Worm (Caenorhabditis elegans): Measurements from ENCODE around the gene hsp-17.
A peak's percentile ranks its signal among the peaks of the same experiment; 100 is the strongest.

The hsp-17 gene

ce11 chrV:8385879-8386530 lies at the start of gene hsp-17:
Gene hsp-17, minus strand, starts transcription at chrV:8385929.
- TF ChIP-seq R02D3.7 (tag; optimal IDR thresholded peaks at IDR 0.05) = no peak
- peak; percentile 75 for TF ChIP-seq elt-2 (tag; optimal IDR thresholded peaks at IDR 0.05)
- TF ChIP-seq pqm-1 (tag; optimal IDR thresholded peaks at IDR 0.05) = peak; percentile 55

DNA sequence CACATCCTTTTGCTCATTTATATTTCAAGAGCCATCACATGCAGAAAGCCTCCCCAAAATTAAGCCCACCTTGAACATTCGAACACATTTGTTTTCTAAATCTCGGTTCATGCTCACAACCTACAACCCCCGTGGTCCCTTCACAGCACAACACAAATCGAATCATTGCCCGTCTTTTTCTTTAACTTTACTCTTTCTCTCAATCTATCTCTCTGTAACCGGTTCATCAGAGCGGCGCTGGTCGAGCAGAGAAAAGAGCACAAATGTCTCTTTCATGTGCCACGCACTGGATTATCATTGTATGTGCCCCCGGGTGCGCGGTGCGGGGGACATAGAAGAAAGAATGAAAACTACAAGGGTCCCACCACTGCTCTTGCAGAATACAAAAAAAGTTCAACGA lies 49.6 kb upstream of the hsp-17 start:
- TF ChIP-seq fkh-10 (GFP tag; optimal IDR thresholded peaks at IDR 0.05) (peak; percentile 25), tbx-2 (tag; optimal IDR thresholded peaks at IDR 0.05) (no peak)

- no peak for TF ChIP-seq ZK546.5 (tag; optimal IDR thresholded peaks at IDR 0.05)
- TF ChIP-seq nhr-28 (tag; optimal IDR thresholded peaks at IDR 0.05) = no peak
- no peak for TF ChIP-seq fkh-10 (GFP tag; optimal IDR thresholded peaks at IDR 0.05)
- TF ChIP-seq fkh-2 (tag; optimal IDR thresholded peaks at IDR 0.05) = no peak
- TF ChIP-seq lsy-12 (tag; optimal IDR thresholded peaks at IDR 0.05) = no peak
- no peak for TF ChIP-seq nhr-77 (tag; optimal IDR thresholded peaks at IDR 0.05)
- no peak for TF ChIP-seq elt-1 (tag; optimal IDR thresholded peaks at IDR 0.05)
- TF ChIP-seq nfya-1 (tag; optimal IDR thresholded peaks at IDR 0.05; ENCODE audit: insufficient read depth) = no peak
- no peak for TF ChIP-seq daf-12 (tag; optimal IDR thresholded peaks at IDR 0.05)
- peak; percentile 50 for TF ChIP-seq pqm-1 (tag; optimal IDR thresholded peaks at IDR 0.05)
- peak; percentile 23 for TF ChIP-seq nhr-25 (tag; optimal IDR thresholded peaks at IDR 0.05)
- TF ChIP-seq zag-1 (tag; optimal IDR thresholded peaks at IDR 0.05) = no peak
- TF ChIP-seq nhr-23 (tag; optimal IDR thresholded peaks at IDR 0.05) = peak; percentile 1
- no peak for TF ChIP-seq unc-62 (GFP tag; optimal IDR thresholded peaks at IDR 0.05)
- no peak for TF ChIP-seq nhr-237 (tag; optimal IDR thresholded peaks at IDR 0.05)
- peak; percentile 69 for TF ChIP-seq pha-4 (tag; optimal IDR thresholded peaks at IDR 0.05)
- TF ChIP-seq aly-2 (tag; optimal IDR thresholded peaks at IDR 0.05) = no peak
- TF ChIP-seq sea-2 (GFP tag; optimal IDR thresholded peaks at IDR 0.05) = no peak
- TF ChIP-seq jun-1 (tag; optimal IDR thresholded peaks at IDR 0.05) = no peak
- no peak for TF ChIP-seq unc-39 (tag; optimal IDR thresholded peaks at IDR 0.05)
- peak; percentile 83 for TF ChIP-seq elt-2 (tag; optimal IDR thresholded peaks at IDR 0.05)
- no peak for TF ChIP-seq egl-5 (tag; optimal IDR thresholded peaks at IDR 0.05)
- TF ChIP-seq nhr-12 (tag; optimal IDR thresholded peaks at IDR 0.05) = no peak
These were observed 48.7 kb upstream of the hsp-17 start for ce11 chrV:8434400-8434827.

- no peak for TF ChIP-seq nhr-43 (tag; optimal IDR thresholded peaks at IDR 0.05; ENCODE audit: poor library complexity, severe bottlenecking)
- TF ChIP-seq hmg-11 (tag; optimal IDR thresholded peaks at IDR 0.05) = peak; percentile 54
- TF ChIP-seq egl-5 (tag; optimal IDR thresholded peaks at IDR 0.05) = peak; percentile 54
- peak; percentile 44 for TF ChIP-seq nfya-1 (tag; optimal IDR thresholded peaks at IDR 0.05; ENCODE audit: insufficient read depth)
These were observed 43.1 kb upstream of the hsp-17 start for ce11 chrV:8428585-8429414.

DNA sequence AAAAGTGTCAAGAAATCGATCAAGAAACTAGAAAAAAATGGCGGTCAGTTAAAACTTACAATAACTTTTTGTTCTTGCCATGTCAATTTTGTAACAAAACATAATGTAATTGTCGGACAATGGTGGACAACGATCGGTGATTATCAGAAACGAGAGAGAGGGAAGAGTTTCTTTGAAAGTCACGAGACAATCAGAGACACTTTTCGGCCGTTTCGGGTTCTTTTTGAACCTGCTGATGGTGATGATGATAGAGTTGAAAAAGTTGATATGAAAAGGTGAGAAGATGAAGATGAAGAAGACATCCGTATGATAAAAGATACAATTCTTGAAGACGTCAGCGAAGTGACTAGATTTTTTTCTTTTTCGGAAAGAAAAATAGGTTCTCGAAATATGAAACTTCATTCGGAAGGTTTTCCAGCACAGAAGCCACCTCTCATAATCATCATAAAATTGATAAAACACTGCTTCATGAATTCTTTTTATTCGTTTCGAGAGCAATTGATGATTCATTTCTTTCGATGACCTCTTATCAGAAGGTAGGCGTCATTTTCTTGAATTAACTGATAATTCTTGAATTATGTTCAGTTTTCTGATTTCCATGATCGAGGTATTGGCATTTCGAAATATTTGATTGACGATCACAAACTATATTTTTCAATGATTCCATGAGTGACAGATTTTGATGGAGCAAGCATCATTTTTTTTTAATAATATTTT lies 41.2 kb upstream of the hsp-17 start:
- TF ChIP-seq ceh-9 (tag; optimal IDR thresholded peaks at IDR 0.05) (no peak), nfya-1 (tag; optimal IDR thresholded peaks at IDR 0.05; ENCODE audit: insufficient read depth) (no peak), eor-1 (tag; optimal IDR thresholded peaks at IDR 0.05) (no peak), nhr-23 (tag; optimal IDR thresholded peaks at IDR 0.05) (peak; percentile 37), nhr-25 (tag; optimal IDR thresholded peaks at IDR 0.05) (peak; percentile 3), nhr-43 (tag; optimal IDR thresholded peaks at IDR 0.05; ENCODE audit: poor library complexity, severe bottlenecking) (peak; percentile 55), nhr-77 (tag; optimal IDR thresholded peaks at IDR 0.05) (no peak), ceh-82 (tag; optimal IDR thresholded peaks at IDR 0.05) (no peak), jun-1 (tag; optimal IDR thresholded peaks at IDR 0.05) (peak; percentile 7), R02D3.7 (tag; optimal IDR thresholded peaks at IDR 0.05) (no peak), elt-2 (tag; optimal IDR thresholded peaks at IDR 0.05) (peak; percentile 75), nhr-28 (tag; optimal IDR thresholded peaks at IDR 0.05) (no peak), skn-1 (tag; optimal IDR thresholded peaks at IDR 0.05) (no peak), sea-2 (GFP tag; optimal IDR thresholded peaks at IDR 0.05) (no peak), pqm-1 (tag; optimal IDR thresholded peaks at IDR 0.05) (peak; percentile 23), tbx-2 (tag; optimal IDR thresholded peaks at IDR 0.05) (no peak), nhr-11 (tag; optimal IDR thresholded peaks at IDR 0.05) (no peak), nhr-67 (tag; optimal IDR thresholded peaks at IDR 0.05) (no peak)
